Worm (Caenorhabditis elegans): Measurements from ENCODE around the gene lron-7.

ce11 chrX:7256891-7257290 is 35.0 kb upstream of the lron-7 start, which contains the start of gene F46H5.5:
- TF ChIP-seq ceh-82 (tag; optimal IDR thresholded peaks at IDR 0.05) = no peak
- no peak for TF ChIP-seq ama-1 (optimal IDR thresholded peaks at IDR 0.05)
- TF ChIP-seq jun-1 (tag; optimal IDR thresholded peaks at IDR 0.05) = no peak
- TF ChIP-seq nhr-67 (tag; optimal IDR thresholded peaks at IDR 0.05) = no peak
- TF ChIP-seq ztf-11 (tag; optimal IDR thresholded peaks at IDR 0.05) = no peak
- no peak for TF ChIP-seq ceh-9 (tag; optimal IDR thresholded peaks at IDR 0.05)
- no peak for TF ChIP-seq pha-4 (tag; optimal IDR thresholded peaks at IDR 0.05)
- TF ChIP-seq lin-15B (tag; optimal IDR thresholded peaks at IDR 0.05) = no peak
- TF ChIP-seq lin-39 (tag; optimal IDR thresholded peaks at IDR 0.05) = no peak
- TF ChIP-seq unc-62 (GFP tag; optimal IDR thresholded peaks at IDR 0.05) = no peak
- TF ChIP-seq egl-27 (tag; optimal IDR thresholded peaks at IDR 0.05) = no peak
